Worm (Caenorhabditis elegans): Measurements from ENCODE around the gene ebp-2.
"Not testable (repeated sequence)": the region's sequence is repeated elsewhere in the genome, so short reads cannot be mapped to it uniquely, and the experiment has no call there.

Gene ebp-2

ce11 chrII:11442425-11442824 is at the start of gene ebp-2:
Gene ebp-2 (plus strand): TSS chrII:11442725.
- TF ChIP-seq lsy-12, fkh-2, nhr-67 (tag; optimal IDR thresholded peaks at IDR 0.05): not testable (repeated sequence)

- TF ChIP-seq fkh-2 (tag; optimal IDR thresholded peaks at IDR 0.05) (no peak), ceh-16 (tag; optimal IDR thresholded peaks at IDR 0.05) (no peak), nhr-23 (tag; optimal IDR thresholded peaks at IDR 0.05) (no peak), elt-1 (tag; optimal IDR thresholded peaks at IDR 0.05) (no peak), mml-1 (tag; optimal IDR thresholded peaks at IDR 0.05) (no peak), fos-1 (tag; optimal IDR thresholded peaks at IDR 0.05) (no peak), elt-3 (tag; optimal IDR thresholded peaks at IDR 0.05) (no peak), nfya-1 (tag; optimal IDR thresholded peaks at IDR 0.05; ENCODE audit: insufficient read depth) (no peak), snpc-4 (tag; optimal IDR thresholded peaks at IDR 0.05) (no peak), nhr-12 (tag; optimal IDR thresholded peaks at IDR 0.05) (no peak), skn-1 (tag; optimal IDR thresholded peaks at IDR 0.05) (no peak), tbx-2 (tag; optimal IDR thresholded peaks at IDR 0.05) (no peak), ztf-4 (tag; optimal IDR thresholded peaks at IDR 0.05) (no peak), nhr-43 (tag; optimal IDR thresholded peaks at IDR 0.05; ENCODE audit: poor library complexity, severe bottlenecking) (no peak)
Observed at ce11 chrII:11393787-11394186, 48.7 kb upstream of the ebp-2 start.

DNA sequence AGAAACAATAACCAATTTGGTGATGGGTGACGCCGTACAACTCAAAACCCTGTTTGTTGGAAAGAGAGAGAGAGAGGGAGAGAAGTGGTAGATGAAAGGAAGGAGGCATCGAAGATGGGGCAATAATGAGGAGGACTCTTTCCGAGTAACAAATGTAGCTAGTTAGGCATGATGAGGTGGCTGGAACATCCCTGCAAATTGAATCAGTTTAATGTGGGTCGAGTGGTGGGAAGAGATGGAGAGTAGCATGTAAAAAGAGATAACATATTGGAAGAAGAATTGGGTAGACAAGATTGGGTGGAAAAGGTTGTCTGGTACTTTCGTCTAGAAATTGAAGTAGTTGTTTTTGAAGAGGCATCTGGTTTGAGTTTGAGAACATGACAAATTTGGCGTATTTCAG is 46.3 kb upstream of the ebp-2 start:
- TF ChIP-seq nhr-11 (tag; optimal IDR thresholded peaks at IDR 0.05) (no peak), nhr-23 (tag; optimal IDR thresholded peaks at IDR 0.05) (no peak), hmg-11 (tag; optimal IDR thresholded peaks at IDR 0.05) (no peak), ceh-9 (tag; optimal IDR thresholded peaks at IDR 0.05) (no peak), pqm-1 (tag; optimal IDR thresholded peaks at IDR 0.05) (no peak), zag-1 (tag; optimal IDR thresholded peaks at IDR 0.05) (no peak), tbx-2 (tag; optimal IDR thresholded peaks at IDR 0.05) (no peak), ceh-82 (tag; optimal IDR thresholded peaks at IDR 0.05) (no peak), fkh-10 (GFP tag; optimal IDR thresholded peaks at IDR 0.05) (no peak), snpc-4 (tag; optimal IDR thresholded peaks at IDR 0.05) (no peak), nhr-28 (tag; optimal IDR thresholded peaks at IDR 0.05) (no peak), nhr-25 (tag; optimal IDR thresholded peaks at IDR 0.05) (no peak)

ce11 chrII:11398787-11399186 is 43.7 kb upstream of the ebp-2 start:
- TF ChIP-seq nhr-67 (tag; optimal IDR thresholded peaks at IDR 0.05) (no peak), nfya-1 (tag; optimal IDR thresholded peaks at IDR 0.05; ENCODE audit: insufficient read depth) (no peak), ztf-4 (tag; optimal IDR thresholded peaks at IDR 0.05) (no peak), ZK546.5 (tag; optimal IDR thresholded peaks at IDR 0.05) (no peak), snpc-4 (tag; optimal IDR thresholded peaks at IDR 0.05) (no peak), elt-3 (tag; optimal IDR thresholded peaks at IDR 0.05) (no peak), fos-1 (tag; optimal IDR thresholded peaks at IDR 0.05) (no peak), ceh-16 (tag; optimal IDR thresholded peaks at IDR 0.05) (no peak), nhr-76 (tag; optimal IDR thresholded peaks at IDR 0.05) (no peak), tbx-2 (tag; optimal IDR thresholded peaks at IDR 0.05) (no peak), fkh-2 (tag; optimal IDR thresholded peaks at IDR 0.05) (no peak), daf-12 (tag; optimal IDR thresholded peaks at IDR 0.05) (no peak), eor-1 (tag; optimal IDR thresholded peaks at IDR 0.05) (no peak), fkh-10 (GFP tag; optimal IDR thresholded peaks at IDR 0.05) (no peak), hmg-11 (tag; optimal IDR thresholded peaks at IDR 0.05) (no peak), nhr-23 (tag; optimal IDR thresholded peaks at IDR 0.05) (no peak), lin-15B (tag; optimal IDR thresholded peaks at IDR 0.05) (no peak), nhr-237 (tag; optimal IDR thresholded peaks at IDR 0.05) (no peak)

DNA sequence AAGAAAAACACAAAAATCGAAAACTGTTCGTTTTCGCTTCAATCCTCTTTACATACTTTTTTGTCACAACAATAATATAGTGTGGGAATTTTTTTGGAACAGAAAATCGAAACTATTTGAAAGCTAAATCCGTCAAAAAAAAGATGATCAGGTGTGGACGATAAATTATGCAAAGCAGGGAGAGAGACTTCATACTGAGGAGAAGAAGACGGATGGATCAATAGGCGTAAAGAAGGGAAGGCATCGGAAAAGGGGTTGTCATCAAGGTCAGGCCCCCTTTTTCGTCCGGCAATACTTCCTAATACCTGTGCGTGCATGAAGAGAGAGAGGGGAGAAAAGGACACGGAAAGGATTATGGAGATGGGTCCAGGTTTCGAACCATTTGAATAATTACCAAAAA is 42.1 kb upstream of the ebp-2 start:
- no peak for TF ChIP-seq tbx-2 (tag; optimal IDR thresholded peaks at IDR 0.05)
- TF ChIP-seq nhr-25 (tag; optimal IDR thresholded peaks at IDR 0.05): peak; percentile 55
- no peak for TF ChIP-seq nhr-11 (tag; optimal IDR thresholded peaks at IDR 0.05)
- TF ChIP-seq daf-12 (tag; optimal IDR thresholded peaks at IDR 0.05): no peak
- TF ChIP-seq nfya-1 (tag; optimal IDR thresholded peaks at IDR 0.05; ENCODE audit: insufficient read depth): no peak

ce11 chrII:11409678-11410133 is 32.8 kb upstream of the ebp-2 start, which contains the start of gene C05D12.7:
Gene C05D12.7 (plus strand): TSS chrII:11410083.
- TF ChIP-seq lin-15B (tag; optimal IDR thresholded peaks at IDR 0.05): no peak
- TF ChIP-seq ceh-9 (tag; optimal IDR thresholded peaks at IDR 0.05): no peak
- TF ChIP-seq fos-1 (tag; optimal IDR thresholded peaks at IDR 0.05): no peak
- TF ChIP-seq nhr-77 (tag; optimal IDR thresholded peaks at IDR 0.05): no peak
- no peak for TF ChIP-seq fkh-10 (GFP tag; optimal IDR thresholded peaks at IDR 0.05)
- no peak for TF ChIP-seq zag-1 (tag; optimal IDR thresholded peaks at IDR 0.05)
